Fruit fly (Drosophila melanogaster): ENCODE data around the gene Sirt7.
A peak's percentile ranks its signal among the peaks of the same experiment; 100 is the strongest.

The Sirt7 gene

DNA sequence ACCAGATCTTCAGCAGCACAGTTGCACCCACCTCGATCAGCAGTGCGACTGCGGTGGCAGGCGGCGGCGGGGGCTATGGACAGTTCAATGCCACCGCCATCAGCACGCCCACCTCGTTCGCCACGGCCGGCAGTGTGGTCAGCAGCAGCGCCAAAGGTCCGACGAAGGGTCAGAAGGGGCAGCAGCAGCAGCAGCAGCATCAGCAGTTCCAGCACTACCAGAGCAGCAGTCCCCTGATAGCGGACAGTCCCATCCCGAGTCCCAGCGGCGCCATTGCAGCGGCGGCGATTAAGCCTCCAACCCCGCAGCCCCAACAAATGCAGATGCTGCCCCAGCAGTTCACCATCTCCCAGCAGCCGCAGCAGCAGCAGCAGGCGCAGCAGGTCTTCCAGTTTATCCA, 42.3 kb downstream of the Sirt7 start:
- TF ChIP-seq Med (GFP tag) (peak; percentile 60), CTCF (GFP tag; optimal IDR thresholded peaks at IDR 0.05) (no peak)

DNA sequence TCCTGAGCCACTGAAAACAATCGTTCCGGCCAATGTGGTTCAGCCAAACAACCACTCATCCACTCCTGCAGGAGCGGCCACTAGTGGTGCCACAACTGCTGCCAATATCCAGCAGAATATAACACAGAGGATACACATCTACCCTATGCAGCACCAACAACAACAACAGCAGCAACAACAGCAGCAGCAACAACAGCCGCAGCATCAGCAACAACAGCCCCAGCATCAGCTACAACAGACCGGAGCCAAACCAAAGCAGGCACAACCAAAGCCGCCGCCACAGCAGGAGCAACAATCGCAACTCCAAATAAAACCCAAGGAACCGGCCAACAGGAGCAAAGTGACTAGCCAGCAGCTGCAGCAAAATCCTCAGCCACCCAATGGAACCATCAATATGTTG, 47.5 kb downstream of the Sirt7 start:
- no peak for TF ChIP-seq sr (GFP tag; IDR thresholded peaks at IDR 0.05)
- TF ChIP-seq CG4360 (GFP tag; IDR thresholded peaks at IDR 0.05) = 0 out of 2 replicates have a peak, but pooled peaks have one; percentile 35
- TF ChIP-seq sob (GFP tag; IDR thresholded peaks at IDR 0.05) = no peak
- peak in 1 of 2 experiments; percentile 66 for TF ChIP-seq Dfd (GFP tag; optimal IDR thresholded peaks at IDR 0.05)

All from whole organism, embryonic.